Worm (Caenorhabditis elegans) whole organism, L3 larva: ENCODE results near the gene T09F5.1.

Source experiments
- R02D3.7 ChIP-seq: fragments of 150-350 bp; optimal IDR thresholded peaks from 2 replicates; lab custom pipeline; 2014; ENCODE audit warnings: missing biosample characterization, missing genetic modification characterization
- ZK546.5 ChIP-seq: sonication (generic microtip); optimal IDR thresholded peaks from 2 replicates; lab custom pipeline; 2017; ENCODE audit warnings: missing biosample characterization, missing genetic modification characterization
- ama-1 ChIP-seq: fragments of 150-350 bp; optimal IDR thresholded peaks from 2 replicates; lab custom pipeline; 2018
- ceh-16 ChIP-seq: sonication (generic microtip); optimal IDR thresholded peaks from 2 replicates; lab custom pipeline; 2017; ENCODE audit warnings: missing biosample characterization, missing genetic modification characterization
- ceh-28 ChIP-seq: fragments of 150-350 bp; optimal IDR thresholded peaks from 2 replicates; lab custom pipeline; 2014; ENCODE audit warnings: missing biosample characterization, missing genetic modification reagents, missing genetic modification characterization
- ceh-82 ChIP-seq: fragments of 150-350 bp; optimal IDR thresholded peaks from 2 replicates; lab custom pipeline; 2014; ENCODE audit warnings: missing biosample characterization, missing genetic modification characterization
- elt-2 ChIP-seq: sonication (generic microtip); optimal IDR thresholded peaks from 2 replicates; lab custom pipeline; 2016; ENCODE audit warnings: missing genetic modification reagents, mild to moderate bottlenecking, missing genetic modification characterization, missing compliant biosample characterization
- elt-3 ChIP-seq, 3 experiments: fragments of 150-350 bp in 1 of 3; sonication (generic microtip) in 2 of 3; optimal IDR thresholded peaks; 2 replicates in 2 of 3; 4 replicates in 1 of 3; lab custom pipeline; 2014 to 2017; ENCODE audit warnings: missing biosample characterization in 3 of 3, missing genetic modification characterization in 3 of 3
- eor-1 ChIP-seq, 2 experiments: fragments of 150-350 bp; optimal IDR thresholded peaks; 2 replicates each; lab custom pipeline; 2014 to 2018; ENCODE audit warnings: missing biosample characterization in 2 of 2, missing genetic modification characterization in 2 of 2
- fkh-2 ChIP-seq: fragments of 150-350 bp; optimal IDR thresholded peaks from 2 replicates; lab custom pipeline; 2014; ENCODE audit warnings: missing biosample characterization, missing genetic modification reagents, missing genetic modification characterization
- hmg-11 ChIP-seq: sonication (generic microtip); optimal IDR thresholded peaks from 2 replicates; lab custom pipeline; 2016; ENCODE audit warnings: missing genetic modification characterization, missing compliant biosample characterization
- jun-1 ChIP-seq: fragments of 150-350 bp; optimal IDR thresholded peaks from 2 replicates; lab custom pipeline; 2014; ENCODE audit warnings: missing biosample characterization, missing genetic modification reagents, missing genetic modification characterization
- lin-39 ChIP-seq: fragments of 150-350 bp; optimal IDR thresholded peaks from 2 replicates; lab custom pipeline; 2018; ENCODE audit warnings: missing biosample characterization, missing genetic modification reagents, missing genetic modification characterization
- mdl-1 ChIP-seq: fragments of 150-350 bp; optimal IDR thresholded peaks from 2 replicates; lab custom pipeline; 2014; ENCODE audit warnings: missing biosample characterization, missing genetic modification characterization
- nfya-1 ChIP-seq: sonication (generic microtip); optimal IDR thresholded peaks from 2 replicates; lab custom pipeline; 2017; ENCODE audit warnings: missing genetic modification characterization, mild to moderate bottlenecking, missing compliant biosample characterization, antibody characterized with exemption, moderate library complexity; ENCODE audit not compliant: insufficient read depth
- nhr-11 ChIP-seq: fragments of 150-350 bp; optimal IDR thresholded peaks from 2 replicates; lab custom pipeline; 2014; ENCODE audit warnings: missing biosample characterization, missing genetic modification characterization
- nhr-12 ChIP-seq: fragments of 150-350 bp; optimal IDR thresholded peaks from 2 replicates; lab custom pipeline; 2014; ENCODE audit warnings: missing biosample characterization, missing genetic modification characterization
- nhr-23 ChIP-seq: fragments of 150-350 bp; optimal IDR thresholded peaks from 2 replicates; lab custom pipeline; 2014; ENCODE audit warnings: missing biosample characterization, missing genetic modification reagents, missing genetic modification characterization
- nhr-25 ChIP-seq: sonication (generic microtip); optimal IDR thresholded peaks from 2 replicates; lab custom pipeline; 2017; ENCODE audit warnings: missing biosample characterization, missing genetic modification characterization
- nhr-43 ChIP-seq: sonication (generic microtip); optimal IDR thresholded peaks from 2 replicates; lab custom pipeline; 2016; ENCODE audit warnings: mild to moderate bottlenecking, missing genetic modification characterization, missing compliant biosample characterization; ENCODE audit not compliant: poor library complexity, severe bottlenecking
- pha-4 ChIP-seq: fragments of 150-350 bp; optimal IDR thresholded peaks from 2 replicates; lab custom pipeline; 2014; ENCODE audit warnings: missing biosample characterization, missing genetic modification reagents, missing genetic modification characterization
- sea-2 ChIP-seq: fragments of 150-350 bp; sonication (generic microtip); optimal IDR thresholded peaks from 4 replicates; lab custom pipeline; 2014; ENCODE audit warnings: missing biosample characterization, missing genetic modification reagents, missing genetic modification characterization
- skn-1 ChIP-seq: fragments of 150-350 bp; optimal IDR thresholded peaks from 2 replicates; lab custom pipeline; 2014; ENCODE audit warnings: missing biosample characterization, missing genetic modification characterization
- tbx-2 ChIP-seq: sonication (generic microtip); optimal IDR thresholded peaks from 2 replicates; lab custom pipeline; 2016; ENCODE audit warnings: mild to moderate bottlenecking, missing genetic modification characterization, missing compliant biosample characterization
- unc-39 ChIP-seq: sonication (generic microtip); optimal IDR thresholded peaks from 4 replicates; lab custom pipeline; 2017; ENCODE audit warnings: missing biosample characterization, missing genetic modification characterization
- zag-1 ChIP-seq: fragments of 150-350 bp; optimal IDR thresholded peaks from 2 replicates; lab custom pipeline; 2014; ENCODE audit warnings: missing biosample characterization, missing genetic modification characterization
- ztf-11 ChIP-seq: fragments of 150-350 bp; optimal IDR thresholded peaks from 2 replicates; lab custom pipeline; 2014; ENCODE audit warnings: missing biosample characterization, missing genetic modification characterization
- ztf-4 ChIP-seq: fragments of 150-350 bp; optimal IDR thresholded peaks from 2 replicates; lab custom pipeline; 2014; ENCODE audit warnings: missing biosample characterization, missing genetic modification characterization

Gene T09F5.1

ce11 chrV:15193909-15194308 lies 45.0 kb downstream of the T09F5.1 start, which contains the start of gene Y75B12B.13:
TSS of gene Y75B12B.13 (minus strand) at chrV:15194009.
- TF ChIP-seq lin-39 (tag; lab: Kevin White, UChicago) (no peak), skn-1 (tag; lab: Kevin White, UChicago) (no peak), unc-39 (no peak), nhr-12 (tag; lab: Kevin White, UChicago) (no peak), zag-1 (tag; lab: Kevin White, UChicago) (no peak), nhr-25 (tag; lab: Kevin White, UChicago) (no peak), ztf-11 (tag; lab: Kevin White, UChicago) (no peak), sea-2 (no peak), jun-1 (tag; lab: Kevin White, UChicago) (no peak), ZK546.5 (tag; lab: Kevin White, UChicago) (no peak), ztf-4 (tag; lab: Kevin White, UChicago) (no peak), hmg-11 (no peak), fkh-2 (tag; lab: Kevin White, UChicago) (no peak)
- TF ChIP-seq, all 47 proteins: peak for 0

ce11 chrV:15197955-15198354 lies 49.1 kb downstream of the T09F5.1 start, which contains the start of gene srw-1:
TSS of gene srw-1 (plus strand) at chrV:15198255.
- no peak for TF ChIP-seq elt-3 (tag; optimal IDR thresholded peaks at IDR 0.05; lab: Kevin White, UChicago)
- TF ChIP-seq zag-1 (tag; lab: Kevin White, UChicago) = no peak
- peak; percentile 1 for TF ChIP-seq elt-2 (tag; lab: Kevin White, UChicago)
- no peak for TF ChIP-seq pha-4 (tag; lab: Kevin White, UChicago)

ce11 chrV:15199768-15200167 lies 50.9 kb downstream of the T09F5.1 start, which contains the start of gene Y75B12B.10:
TSS of gene Y75B12B.10 (plus strand) at chrV:15200068.
- TF ChIP-seq R02D3.7 (tag; lab: Kevin White, UChicago) (no peak), tbx-2 (tag; lab: Kevin White, UChicago) (no peak), eor-1 (tag; optimal IDR thresholded peaks at IDR 0.05; lab: Kevin White, UChicago) (no peak), skn-1 (tag; lab: Kevin White, UChicago) (no peak), ceh-82 (no peak), lin-39 (tag; lab: Kevin White, UChicago) (no peak), nhr-25 (tag; lab: Kevin White, UChicago) (no peak), nfya-1 (no peak), ceh-16 (no peak), hmg-11 (no peak), nhr-11 (tag; lab: Kevin White, UChicago) (no peak), ceh-28 (no peak), nhr-23 (tag; lab: Kevin White, UChicago) (no peak), fkh-2 (tag; lab: Kevin White, UChicago) (no peak), jun-1 (tag; lab: Kevin White, UChicago) (no peak), mdl-1 (no peak), nhr-43 (tag; lab: Kevin White, UChicago) (no peak), ama-1 (no peak)
